Worm (Caenorhabditis elegans) whole organism, L4 larva: Measurements from ENCODE around the gene lgc-33.

Source experiments
- D1046.2 ChIP-seq: fragments of 200-800 bp; sonication (Bioruptor generic); IDR thresholded peaks from 2 replicates; pipeline ENCODE4 v1.3.6; 2022; ENCODE audit warnings: missing genetic modification characterization, missing compliant biosample characterization
- F10B5.3 ChIP-seq: sonication (generic microtip); optimal IDR thresholded peaks from 2 replicates; lab custom pipeline; 2016; ENCODE audit warnings: mild to moderate bottlenecking, missing genetic modification characterization, missing compliant biosample characterization
- T20F7.1 ChIP-seq: fragments of 200-800 bp; sonication (Bioruptor generic); optimal IDR thresholded peaks from 2 replicates; lab custom pipeline; 2018; ENCODE audit warnings: mild to moderate bottlenecking, missing genetic modification characterization, missing compliant biosample characterization
- aha-1 ChIP-seq: fragments of 150-350 bp; peaks from one replicate; lab custom pipeline; 2014; ENCODE audit warnings: missing biosample characterization, missing genetic modification characterization
- arid-1 ChIP-seq: fragments of 200-800 bp; sonication (Bioruptor generic); conservative IDR thresholded peaks from 2 replicates; pipeline ENCODE4 v1.3.6; 2022; ENCODE audit warnings: missing genetic modification reagents, missing genetic modification characterization, missing compliant biosample characterization
- attf-4 ChIP-seq: sonication (generic microtip); optimal IDR thresholded peaks from 3 replicates; lab custom pipeline; 2017; ENCODE audit warnings: missing biosample characterization, missing genetic modification characterization
- ceh-28 ChIP-seq: fragments of 150-350 bp; optimal IDR thresholded peaks from 2 replicates; lab custom pipeline; 2014; ENCODE audit warnings: missing biosample characterization, missing genetic modification reagents, missing genetic modification characterization
- ctbp-1 ChIP-seq: fragments of 200-800 bp; sonication (Bioruptor generic); IDR thresholded peaks from 2 replicates; pipeline ENCODE4 v1.3.6; 2022; ENCODE audit warnings: missing genetic modification reagents, missing genetic modification characterization, missing compliant biosample characterization
- dmd-6 ChIP-seq: fragments of 200-800 bp; sonication (Bioruptor generic); IDR thresholded peaks from 2 replicates; pipeline ENCODE4 v1.3.6; 2022; ENCODE audit warnings: missing genetic modification reagents, missing genetic modification characterization, missing compliant biosample characterization
- dmd-8 ChIP-seq: fragments of 200-800 bp; sonication (Bioruptor generic); IDR thresholded peaks from 2 replicates; pipeline ENCODE4 v1.3.6; 2022; ENCODE audit warnings: missing genetic modification characterization, missing compliant biosample characterization
- dpl-1 ChIP-seq: fragments of 150-350 bp; optimal IDR thresholded peaks from 2 replicates; lab custom pipeline; 2014; ENCODE audit warnings: missing biosample characterization, missing genetic modification reagents, missing genetic modification characterization
- dve-1 ChIP-seq: sonication (generic microtip); optimal IDR thresholded peaks from 2 replicates; lab custom pipeline; 2017; ENCODE audit warnings: antibody characterized with exemption, mild to moderate bottlenecking, missing genetic modification characterization, missing compliant biosample characterization; ENCODE audit not compliant: insufficient read depth
- hif-1 ChIP-seq, 2 experiments: sonication (generic microtip); optimal IDR thresholded peaks; 2 replicates each; lab custom pipeline; 2016 to 2017; ENCODE audit warnings: missing compliant biosample characterization in 2 of 2, missing genetic modification characterization in 2 of 2, missing genetic modification reagents in 2 of 2, missing genotype in 2 of 2, mild to moderate bottlenecking in 1 of 2
- hlh-30 ChIP-seq: sonication (generic microtip); optimal IDR thresholded peaks from 2 replicates; lab custom pipeline; 2017; ENCODE audit warnings: antibody characterized with exemption, mild to moderate bottlenecking, missing genetic modification characterization, missing compliant biosample characterization; ENCODE audit not compliant: insufficient read depth
- lin-13 ChIP-seq: fragments of 150-350 bp; optimal IDR thresholded peaks from 2 replicates; lab custom pipeline; 2014; ENCODE audit warnings: missing biosample characterization, missing genetic modification reagents, missing genetic modification characterization
- lin-29 ChIP-seq: fragments of 200-800 bp; sonication (Bioruptor generic); IDR thresholded peaks from 2 replicates; pipeline ENCODE4 v1.3.6; 2022; ENCODE audit warnings: missing genetic modification reagents, missing genetic modification characterization, missing compliant biosample characterization
- lin-38 ChIP-seq: fragments of 200-800 bp; sonication (Bioruptor generic); IDR thresholded peaks from 2 replicates; pipeline ENCODE4 v1.3.6; 2022; ENCODE audit warnings: missing genetic modification reagents, missing genetic modification characterization, missing compliant biosample characterization
- lsy-2 ChIP-seq, 2 experiments: fragments of 150-350 bp in 1 of 2; sonication (generic microtip) in 1 of 2; optimal IDR thresholded peaks; 2 replicates each; lab custom pipeline; 2014 to 2017; ENCODE audit warnings: missing biosample characterization in 2 of 2, missing genetic modification characterization in 2 of 2
- madf-9 ChIP-seq: fragments of 200-800 bp; sonication (Bioruptor generic); conservative IDR thresholded peaks from 2 replicates; pipeline ENCODE4 v1.3.6; 2022; ENCODE audit warnings: missing genetic modification reagents, missing genetic modification characterization, missing compliant biosample characterization
- mdl-1 ChIP-seq, 2 experiments: fragments of 150-350 bp in 1 of 2; sonication (generic microtip) in 1 of 2; optimal IDR thresholded peaks; 2 replicates each; lab custom pipeline; 2014 to 2017; ENCODE audit warnings: missing biosample characterization in 2 of 2, missing genetic modification characterization in 2 of 2
- mdt-29 ChIP-seq: fragments of 200-800 bp; sonication (Bioruptor generic); IDR thresholded peaks from 2 replicates; pipeline ENCODE4 v1.3.6; 2022; ENCODE audit warnings: missing genetic modification reagents, missing genetic modification characterization, missing compliant biosample characterization
- mep-1 ChIP-seq: fragments of 150-350 bp; sonication (generic microtip); optimal IDR thresholded peaks from 3 replicates; lab custom pipeline; 2014; ENCODE audit warnings: missing biosample characterization, missing genetic modification characterization
- mes-2 ChIP-seq: sonication (generic microtip); optimal IDR thresholded peaks from 2 replicates; lab custom pipeline; 2016; ENCODE audit warnings: missing genotype, mild to moderate bottlenecking, missing genetic modification characterization, missing compliant biosample characterization; ENCODE audit not compliant: poor library complexity, severe bottlenecking
- nhr-11 ChIP-seq: fragments of 150-350 bp; optimal IDR thresholded peaks from 2 replicates; lab custom pipeline; 2014; ENCODE audit warnings: missing biosample characterization, missing genetic modification characterization
- nhr-111 ChIP-seq: fragments of 200-800 bp; sonication (Bioruptor generic); optimal IDR thresholded peaks from 2 replicates; lab custom pipeline; 2018; ENCODE audit warnings: mild to moderate bottlenecking, missing genetic modification characterization, missing compliant biosample characterization
- nhr-237 ChIP-seq: sonication (generic microtip); optimal IDR thresholded peaks from 2 replicates; lab custom pipeline; 2017; ENCODE audit warnings: missing biosample characterization, missing genetic modification characterization
- nhr-25 ChIP-seq: sonication (generic microtip); optimal IDR thresholded peaks from 2 replicates; lab custom pipeline; 2017; ENCODE audit warnings: missing genetic modification characterization, mild to moderate bottlenecking, missing compliant biosample characterization, antibody characterized with exemption, moderate library complexity, borderline replicate concordance; ENCODE audit not compliant: insufficient read depth
- nhr-28 ChIP-seq: fragments of 150-350 bp; optimal IDR thresholded peaks from 2 replicates; lab custom pipeline; 2014; ENCODE audit warnings: missing biosample characterization, missing genetic modification characterization
- nhr-6 ChIP-seq: fragments of 150-350 bp; optimal IDR thresholded peaks from 2 replicates; lab custom pipeline; 2014; ENCODE audit warnings: missing biosample characterization, missing genetic modification characterization
- nhr-77 ChIP-seq: fragments of 150-350 bp; optimal IDR thresholded peaks from 2 replicates; lab custom pipeline; 2014; ENCODE audit warnings: missing biosample characterization, missing genetic modification characterization
- pha-4 ChIP-seq, 2 experiments: fragments of 150-350 bp in 1 of 2; fragments of 200-800 bp in 1 of 2; sonication (Bioruptor generic) in 1 of 2; IDR thresholded peaks in 1 of 2; optimal IDR thresholded peaks in 1 of 2; 2 replicates each; pipeline versions ENCODE4 v1.3.6 to Lab custom; 2014 to 2022; ENCODE audit warnings: missing genetic modification characterization in 2 of 2, missing genetic modification reagents in 2 of 2, missing biosample characterization in 1 of 2, missing compliant biosample characterization in 1 of 2
- pqm-1 ChIP-seq: sonication (generic microtip); optimal IDR thresholded peaks from 2 replicates; lab custom pipeline; 2017; ENCODE audit warnings: missing biosample characterization, missing genetic modification characterization
- rbr-2 ChIP-seq: sonication (generic microtip); optimal IDR thresholded peaks from 2 replicates; lab custom pipeline; 2016; ENCODE audit warnings: missing genotype, missing genetic modification characterization, missing compliant biosample characterization
- sdz-12 ChIP-seq: fragments of 200-800 bp; sonication (Bioruptor generic); optimal IDR thresholded peaks from 2 replicates; lab custom pipeline; 2018; ENCODE audit warnings: mild to moderate bottlenecking, missing genetic modification characterization, missing compliant biosample characterization
- set-16 ChIP-seq: fragments of 200-800 bp; sonication (Bioruptor generic); IDR thresholded peaks from 2 replicates; pipeline ENCODE4 v1.3.6; 2022; ENCODE audit warnings: missing genetic modification reagents, missing genetic modification characterization, missing compliant biosample characterization
- skn-1 ChIP-seq: fragments of 150-350 bp; optimal IDR thresholded peaks from 2 replicates; lab custom pipeline; 2014; ENCODE audit warnings: missing biosample characterization, missing genetic modification characterization
- snpc-4 ChIP-seq: fragments of 150-350 bp; optimal IDR thresholded peaks from 2 replicates; lab custom pipeline; 2014; ENCODE audit warnings: missing biosample characterization, missing genetic modification characterization
- spr-3 ChIP-seq: fragments of 200-800 bp; sonication (Bioruptor generic); optimal IDR thresholded peaks from 2 replicates; lab custom pipeline; 2018; ENCODE audit warnings: mild to moderate bottlenecking, missing genetic modification characterization, missing compliant biosample characterization
- tag-97 ChIP-seq: fragments of 200-800 bp; sonication (Bioruptor generic); IDR thresholded peaks from 2 replicates; pipeline ENCODE4 v1.3.6; 2022; ENCODE audit warnings: missing genetic modification characterization, missing compliant biosample characterization
- unc-39 ChIP-seq: sonication (generic microtip); optimal IDR thresholded peaks from 2 replicates; lab custom pipeline; 2017; ENCODE audit warnings: missing biosample characterization, missing genetic modification characterization
- zip-11 ChIP-seq: fragments of 200-800 bp; sonication (Bioruptor generic); IDR thresholded peaks from 2 replicates; pipeline ENCODE4 v1.3.6; 2022; ENCODE audit warnings: missing genetic modification characterization, missing compliant biosample characterization
- zip-2 ChIP-seq: fragments of 150-350 bp; optimal IDR thresholded peaks from 2 replicates; lab custom pipeline; 2014; ENCODE audit warnings: missing biosample characterization, missing genetic modification characterization
- ztf-11 ChIP-seq: fragments of 150-350 bp; optimal IDR thresholded peaks from 2 replicates; lab custom pipeline; 2014; ENCODE audit warnings: missing biosample characterization, missing genetic modification characterization

The lgc-33 gene

ce11 chrIV:866828-867270, 21.6 kb downstream of the lgc-33 start (continued):
- TF ChIP-seq skn-1 (tag; lab: Kevin White, UChicago) (no peak), pha-4 (GFP tag; IDR thresholded peaks at IDR 0.05; lab: Robert Waterston, UW) (peak; percentile 54; the same call in 1 of the 2 replicates), pha-4 (tag; optimal IDR thresholded peaks at IDR 0.05; lab: Kevin White, UChicago) (no peak), unc-39 (tag; lab: Kevin White, UChicago) (no peak), pqm-1 (tag; lab: Kevin White, UChicago) (peak; percentile 14), mdt-29 (GFP tag; lab: Robert Waterston, UW) (peak; percentile 83), lin-29 (GFP tag; lab: Robert Waterston, UW) (no peak), set-16 (GFP tag; lab: Robert Waterston, UW) (peak; percentile 60; the same call in 1 of the 2 replicates), arid-1 (GFP tag; lab: Robert Waterston, UW) (peak; percentile 74; the same call in 1 of the 2 replicates), snpc-4 (peak; percentile 96), lin-13 (GFP tag; lab: Kevin White, UChicago) (peak; percentile 92), hif-1 (tag; optimal IDR thresholded peaks at IDR 0.05; lab: Kevin White, UChicago) (peak in 1 of 2 experiments; percentile 42), nhr-11 (tag; lab: Kevin White, UChicago) (no peak), ztf-11 (tag; lab: Kevin White, UChicago) (no peak), dmd-8 (0 out of 2 replicates have a peak, but pooled peaks have one; percentile 22), nhr-111 (GFP tag; lab: Kevin White, UChicago) (no peak), D1046.2 (GFP tag; lab: Robert Waterston, UW) (0 out of 2 replicates have a peak, but pooled peaks have one; percentile 56)

ce11 chrIV:868723-869122, 23.4 kb downstream of the lgc-33 start:
- TF ChIP-seq set-16 (GFP tag; lab: Robert Waterston, UW), result peak; percentile 56; the same call in 1 of the 2 replicates
- no peak for TF ChIP-seq ctbp-1 (GFP tag; lab: Robert Waterston, UW)
- TF ChIP-seq dmd-6 (GFP tag; lab: Robert Waterston, UW), result no peak
- no peak for TF ChIP-seq tag-97 (GFP tag; lab: Robert Waterston, UW)
- TF ChIP-seq, all 104 proteins: peak for 1

DNA sequence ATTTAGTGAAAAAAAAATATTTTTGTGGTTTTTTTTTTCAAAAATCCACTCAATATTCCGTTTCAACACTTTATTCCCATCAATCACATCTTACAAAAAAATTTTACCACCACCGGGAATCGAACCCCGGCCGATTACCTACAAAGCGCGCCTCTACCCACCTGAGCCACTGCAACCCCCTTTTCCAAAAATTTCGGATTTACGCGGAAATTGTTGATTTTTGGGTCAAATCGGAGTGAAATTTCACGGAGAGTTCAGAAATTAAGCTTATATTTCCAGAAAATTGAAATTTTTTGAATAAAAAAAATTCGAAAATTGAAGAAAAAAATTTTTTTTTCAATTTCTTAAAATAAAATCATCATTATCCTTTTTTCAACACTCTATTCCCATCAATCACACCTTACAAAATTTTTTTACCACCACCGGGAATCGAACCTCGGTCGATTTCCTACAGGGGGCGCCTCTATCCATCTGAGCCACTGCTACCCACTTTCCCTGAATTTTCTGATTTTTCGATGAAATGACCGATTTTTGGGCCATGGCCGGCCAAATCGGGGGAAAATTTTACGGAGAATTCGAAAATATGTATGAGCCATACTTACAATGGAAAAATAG, 28.0 kb downstream of the lgc-33 start:
- TF ChIP-seq ceh-28 (no peak), lin-38 (GFP tag; lab: Robert Waterston, UW) (peak; percentile 30; the same call in 1 of the 2 replicates), zip-11 (no peak), rbr-2 (tag; lab: Kevin White, UChicago) (no peak), madf-9 (no peak), mdl-1 (tag; optimal IDR thresholded peaks at IDR 0.05; lab: Kevin White, UChicago) (no peak)

- TF ChIP-seq nhr-77 (tag; lab: Kevin White, UChicago), result peak; percentile 20
- TF ChIP-seq T20F7.1 (GFP tag; lab: Kevin White, UChicago), result no peak
- no peak for TF ChIP-seq sdz-12 (GFP tag; lab: Kevin White, UChicago)
- no peak for TF ChIP-seq ztf-11 (tag; lab: Kevin White, UChicago)
- peak; percentile 35 for TF ChIP-seq nhr-28 (tag; lab: Kevin White, UChicago)
- peak; percentile 65 for TF ChIP-seq mes-2
- peak; percentile 8 for TF ChIP-seq dve-1
- TF ChIP-seq dpl-1, result peak; percentile 94
- peak; percentile 12 for TF ChIP-seq hlh-30 (tag; lab: Kevin White, UChicago)
- TF ChIP-seq mep-1 (tag; lab: Kevin White, UChicago), result peak; percentile 16
- peak; percentile 55 for TF ChIP-seq aha-1 (tag; lab: Kevin White, UChicago)
- no peak for TF ChIP-seq snpc-4
- TF ChIP-seq nhr-11 (tag; lab: Kevin White, UChicago), result peak; percentile 2
- TF ChIP-seq mdt-29 (GFP tag; lab: Robert Waterston, UW), result no peak
- no peak for TF ChIP-seq F10B5.3 (tag; lab: Kevin White, UChicago)
- no peak for TF ChIP-seq zip-2 (tag; lab: Kevin White, UChicago)
- peak in 1 of 2 experiments; percentile 65 for TF ChIP-seq lsy-2 (tag; optimal IDR thresholded peaks at IDR 0.05; lab: Kevin White, UChicago)
- TF ChIP-seq lin-38 (GFP tag; lab: Robert Waterston, UW), result peak; percentile 97
- no peak for TF ChIP-seq nhr-237 (tag; lab: Kevin White, UChicago)
- peak; percentile 41 for TF ChIP-seq lin-13 (GFP tag; lab: Kevin White, UChicago)
- no peak for TF ChIP-seq nhr-25
- no peak for TF ChIP-seq spr-3
- peak; percentile 52 for TF ChIP-seq nhr-6 (tag; lab: Kevin White, UChicago)
- no peak for TF ChIP-seq attf-4
Measured at ce11 chrIV:874677-875076, 29.4 kb downstream of the lgc-33 start, which contains the start of gene Y55F3BR.1. Gene Y55F3BR.1 (plus strand): TSS chrIV:874791.
